Worm (Caenorhabditis elegans) whole organism, L2 larva: ENCODE data around the gene F20D6.10.

ENCODE experiments used
- F13H6.1 ChIP-seq: sonication (generic microtip); optimal IDR thresholded peaks from 2 replicates; lab custom pipeline; 2016; ENCODE audit warnings: missing genetic modification characterization, missing compliant biosample characterization
- egl-27 ChIP-seq: sonication (generic microtip); optimal IDR thresholded peaks from 3 replicates; lab custom pipeline; 2017; ENCODE audit warnings: missing biosample characterization, missing genetic modification reagents, missing genetic modification characterization
- elt-3 ChIP-seq: sonication (generic microtip); optimal IDR thresholded peaks from 2 replicates; lab custom pipeline; 2017; ENCODE audit warnings: missing biosample characterization, missing genetic modification characterization
- mbf-1 ChIP-seq: sonication (generic microtip); optimal IDR thresholded peaks from 2 replicates; lab custom pipeline; 2017; ENCODE audit warnings: missing biosample characterization, missing genetic modification characterization
- snpc-4 ChIP-seq: fragments of 150-350 bp; optimal IDR thresholded peaks from 2 replicates; lab custom pipeline; 2014; ENCODE audit warnings: missing biosample characterization, missing genetic modification characterization

- no peak for TF ChIP-seq elt-3 (tag; lab: Kevin White, UChicago)
- no peak for TF ChIP-seq snpc-4 (tag; lab: Kevin White, UChicago)
- TF ChIP-seq F13H6.1 = no peak
- TF ChIP-seq mbf-1 (tag; lab: Kevin White, UChicago) = no peak
- TF ChIP-seq egl-27 = no peak
Observed at ce11 chrV:8185737-8186136, 10.0 kb downstream of the F20D6.10 start, which contains the start of gene F20D6.2.
